Worm (Caenorhabditis elegans) whole organism, L3 larva: ENCODE data around the gene Y116A8C.469.

Experiments
- R02D3.7 ChIP-seq: fragments of 150-350 bp; optimal IDR thresholded peaks from 2 replicates; lab custom pipeline; 2014; ENCODE audit warnings: missing biosample characterization, missing genetic modification characterization
- aly-2 ChIP-seq: fragments of 150-350 bp; optimal IDR thresholded peaks from 2 replicates; lab custom pipeline; 2014; ENCODE audit warnings: missing biosample characterization, missing genetic modification characterization
- ama-1 ChIP-seq: fragments of 150-350 bp; optimal IDR thresholded peaks from 2 replicates; lab custom pipeline; 2018
- ceh-16 ChIP-seq: sonication (generic microtip); optimal IDR thresholded peaks from 2 replicates; lab custom pipeline; 2017; ENCODE audit warnings: missing biosample characterization, missing genetic modification characterization
- daf-12 ChIP-seq: fragments of 150-350 bp; optimal IDR thresholded peaks from 2 replicates; lab custom pipeline; 2014; ENCODE audit warnings: missing biosample characterization, missing genetic modification reagents, missing genetic modification characterization
- egl-5 ChIP-seq: fragments of 150-350 bp; optimal IDR thresholded peaks from 2 replicates; lab custom pipeline; 2017; ENCODE audit warnings: missing biosample characterization, missing genetic modification reagents, missing genetic modification characterization, inconsistent platforms
- elt-1 ChIP-seq: fragments of 150-350 bp; optimal IDR thresholded peaks from 2 replicates; lab custom pipeline; 2014; ENCODE audit warnings: missing biosample characterization, missing genetic modification characterization
- elt-2 ChIP-seq: sonication (generic microtip); optimal IDR thresholded peaks from 2 replicates; lab custom pipeline; 2016; ENCODE audit warnings: missing genetic modification reagents, mild to moderate bottlenecking, missing genetic modification characterization, missing compliant biosample characterization
- elt-3 ChIP-seq, 3 experiments: fragments of 150-350 bp in 1 of 3; sonication (generic microtip) in 2 of 3; optimal IDR thresholded peaks; 2 replicates in 2 of 3; 4 replicates in 1 of 3; lab custom pipeline; 2014 to 2017; ENCODE audit warnings: missing biosample characterization in 3 of 3, missing genetic modification characterization in 3 of 3
- eor-1 ChIP-seq, 2 experiments: fragments of 150-350 bp; optimal IDR thresholded peaks; 2 replicates each; lab custom pipeline; 2014 to 2018; ENCODE audit warnings: missing biosample characterization in 2 of 2, missing genetic modification characterization in 2 of 2
- fkh-10 ChIP-seq: sonication (generic microtip); optimal IDR thresholded peaks from 2 replicates; lab custom pipeline; 2017; ENCODE audit warnings: missing biosample characterization, missing genetic modification reagents, missing genetic modification characterization
- fkh-2 ChIP-seq: fragments of 150-350 bp; optimal IDR thresholded peaks from 2 replicates; lab custom pipeline; 2014; ENCODE audit warnings: missing biosample characterization, missing genetic modification reagents, missing genetic modification characterization
- fos-1 ChIP-seq: fragments of 150-350 bp; optimal IDR thresholded peaks from 2 replicates; lab custom pipeline; 2014; ENCODE audit warnings: missing biosample characterization, missing genetic modification characterization
- lin-15B ChIP-seq: fragments of 150-350 bp; optimal IDR thresholded peaks from 2 replicates; lab custom pipeline; 2014; ENCODE audit warnings: missing biosample characterization, missing genetic modification characterization
- lin-39 ChIP-seq: fragments of 150-350 bp; optimal IDR thresholded peaks from 2 replicates; lab custom pipeline; 2018; ENCODE audit warnings: missing biosample characterization, missing genetic modification reagents, missing genetic modification characterization
- lsy-12 ChIP-seq: sonication (generic microtip); optimal IDR thresholded peaks from 2 replicates; lab custom pipeline; 2016; ENCODE audit warnings: mild to moderate bottlenecking, missing genetic modification characterization, missing compliant biosample characterization
- mdl-1 ChIP-seq: fragments of 150-350 bp; optimal IDR thresholded peaks from 2 replicates; lab custom pipeline; 2014; ENCODE audit warnings: missing biosample characterization, missing genetic modification characterization
- nfya-1 ChIP-seq: sonication (generic microtip); optimal IDR thresholded peaks from 2 replicates; lab custom pipeline; 2017; ENCODE audit warnings: missing genetic modification characterization, mild to moderate bottlenecking, missing compliant biosample characterization, antibody characterized with exemption, moderate library complexity; ENCODE audit not compliant: insufficient read depth
- nhr-12 ChIP-seq: fragments of 150-350 bp; optimal IDR thresholded peaks from 2 replicates; lab custom pipeline; 2014; ENCODE audit warnings: missing biosample characterization, missing genetic modification characterization
- nhr-23 ChIP-seq: fragments of 150-350 bp; optimal IDR thresholded peaks from 2 replicates; lab custom pipeline; 2014; ENCODE audit warnings: missing biosample characterization, missing genetic modification reagents, missing genetic modification characterization
- nhr-237 ChIP-seq: fragments of 150-350 bp; optimal IDR thresholded peaks from 2 replicates; lab custom pipeline; 2014; ENCODE audit warnings: missing biosample characterization, missing genetic modification characterization
- nhr-25 ChIP-seq: sonication (generic microtip); optimal IDR thresholded peaks from 2 replicates; lab custom pipeline; 2017; ENCODE audit warnings: missing biosample characterization, missing genetic modification characterization
- nhr-28 ChIP-seq: fragments of 150-350 bp; optimal IDR thresholded peaks from 2 replicates; lab custom pipeline; 2014; ENCODE audit warnings: missing biosample characterization, missing genetic modification characterization
- nhr-76 ChIP-seq: fragments of 150-350 bp; sonication (generic microtip); optimal IDR thresholded peaks from 5 replicates; lab custom pipeline; 2014; ENCODE audit warnings: missing biosample characterization, missing genetic modification characterization
- nhr-77 ChIP-seq: fragments of 150-350 bp; optimal IDR thresholded peaks from 2 replicates; lab custom pipeline; 2014; ENCODE audit warnings: missing biosample characterization, missing genetic modification characterization
- pha-4 ChIP-seq: fragments of 150-350 bp; optimal IDR thresholded peaks from 2 replicates; lab custom pipeline; 2014; ENCODE audit warnings: missing biosample characterization, missing genetic modification reagents, missing genetic modification characterization
- pqm-1 ChIP-seq: fragments of 150-350 bp; optimal IDR thresholded peaks from 2 replicates; lab custom pipeline; 2017; ENCODE audit warnings: missing biosample characterization, missing genetic modification characterization, inconsistent platforms
- skn-1 ChIP-seq: fragments of 150-350 bp; optimal IDR thresholded peaks from 2 replicates; lab custom pipeline; 2014; ENCODE audit warnings: missing biosample characterization, missing genetic modification characterization
- tbx-2 ChIP-seq: sonication (generic microtip); optimal IDR thresholded peaks from 2 replicates; lab custom pipeline; 2016; ENCODE audit warnings: mild to moderate bottlenecking, missing genetic modification characterization, missing compliant biosample characterization
- unc-39 ChIP-seq: sonication (generic microtip); optimal IDR thresholded peaks from 4 replicates; lab custom pipeline; 2017; ENCODE audit warnings: missing biosample characterization, missing genetic modification characterization
- unc-62 ChIP-seq: fragments of 150-350 bp; sonication (generic microtip); optimal IDR thresholded peaks from 4 replicates; lab custom pipeline; 2014; ENCODE audit warnings: missing biosample characterization, missing genetic modification reagents, missing genetic modification characterization
- zag-1 ChIP-seq: fragments of 150-350 bp; optimal IDR thresholded peaks from 2 replicates; lab custom pipeline; 2014; ENCODE audit warnings: missing biosample characterization, missing genetic modification characterization
- ztf-11 ChIP-seq: fragments of 150-350 bp; optimal IDR thresholded peaks from 2 replicates; lab custom pipeline; 2014; ENCODE audit warnings: missing biosample characterization, missing genetic modification characterization
- ztf-4 ChIP-seq: fragments of 150-350 bp; optimal IDR thresholded peaks from 2 replicates; lab custom pipeline; 2014; ENCODE audit warnings: missing biosample characterization, missing genetic modification characterization

The Y116A8C.469 gene

ce11 chrIV:16926558-16926957, 8.8 kb upstream of the Y116A8C.469 start:
- no peak for TF ChIP-seq aly-2
- TF ChIP-seq nhr-23 (tag; lab: Kevin White, UChicago) = no peak
- no peak for TF ChIP-seq nhr-77 (tag; lab: Kevin White, UChicago)
- no peak for TF ChIP-seq elt-2 (tag; lab: Kevin White, UChicago)
- TF ChIP-seq elt-1 (tag; lab: Kevin White, UChicago) = no peak
- no peak for TF ChIP-seq ceh-16 (tag; lab: Kevin White, UChicago)
- TF ChIP-seq, all 47 proteins: peak for 0

- TF ChIP-seq unc-39 (tag; lab: Kevin White, UChicago) (no peak), nhr-76 (tag; lab: Kevin White, UChicago) (no peak), nhr-12 (tag; lab: Kevin White, UChicago) (no peak), elt-1 (tag; lab: Kevin White, UChicago) (no peak), elt-3 (tag; optimal IDR thresholded peaks at IDR 0.05; lab: Kevin White, UChicago) (no peak), skn-1 (tag; lab: Kevin White, UChicago) (no peak), pha-4 (tag; lab: Kevin White, UChicago) (no peak), nhr-25 (tag; lab: Kevin White, UChicago) (no peak), ztf-4 (tag; lab: Kevin White, UChicago) (no peak), ama-1 (no peak), nhr-77 (tag; lab: Kevin White, UChicago) (no peak), tbx-2 (no peak), zag-1 (tag; lab: Kevin White, UChicago) (no peak), fos-1 (tag; lab: Kevin White, UChicago) (no peak), eor-1 (tag; optimal IDR thresholded peaks at IDR 0.05; lab: Kevin White, UChicago) (no peak), lin-15B (tag; lab: Kevin White, UChicago) (no peak), nfya-1 (tag; lab: Kevin White, UChicago) (no peak), R02D3.7 (no peak), elt-2 (tag; lab: Kevin White, UChicago) (no peak)
These were observed 7.7 kb upstream of the Y116A8C.469 start for ce11 chrIV:16925363-16925863.

- TF ChIP-seq elt-2 (tag; lab: Kevin White, UChicago) = no peak
- no peak for TF ChIP-seq nhr-237 (tag; lab: Kevin White, UChicago)
- TF ChIP-seq, all 47 proteins: peak for 0
These were observed 6.4 kb upstream of the Y116A8C.469 start, which contains the start of gene nep-24 for ce11 chrIV:16924092-16924491. Gene nep-24, plus strand, starts transcription at chrIV:16924392.

- TF ChIP-seq fkh-10 (GFP tag; lab: Kevin White, UChicago) (no peak), nhr-28 (no peak), tbx-2 (no peak), unc-39 (tag; lab: Kevin White, UChicago) (no peak), pqm-1 (no peak), mdl-1 (tag; lab: Kevin White, UChicago) (no peak), nfya-1 (tag; lab: Kevin White, UChicago) (no peak), ama-1 (no peak), egl-5 (tag; lab: Kevin White, UChicago) (no peak), unc-62 (GFP tag; lab: Kevin White, UChicago) (no peak), ztf-11 (no peak), elt-1 (tag; lab: Kevin White, UChicago) (no peak), lin-39 (tag; lab: Kevin White, UChicago) (no peak), eor-1 (tag; optimal IDR thresholded peaks at IDR 0.05; lab: Kevin White, UChicago) (no peak), nhr-12 (tag; lab: Kevin White, UChicago) (no peak), pha-4 (tag; lab: Kevin White, UChicago) (no peak), nhr-76 (tag; lab: Kevin White, UChicago) (no peak), ztf-4 (tag; lab: Kevin White, UChicago) (no peak), lsy-12 (no peak), nhr-23 (tag; lab: Kevin White, UChicago) (no peak)
These were observed 4.3 kb upstream of the Y116A8C.469 start for ce11 chrIV:16921999-16922398.

- TF ChIP-seq nhr-12 (tag; lab: Kevin White, UChicago) = no peak
- TF ChIP-seq nhr-237 (tag; lab: Kevin White, UChicago) = no peak
- TF ChIP-seq lin-15B (tag; lab: Kevin White, UChicago) = no peak
- no peak for TF ChIP-seq R02D3.7
- no peak for TF ChIP-seq elt-2 (tag; lab: Kevin White, UChicago)
- no peak for TF ChIP-seq fkh-2 (tag; lab: Kevin White, UChicago)
- no peak for TF ChIP-seq daf-12
- TF ChIP-seq unc-39 (tag; lab: Kevin White, UChicago) = no peak
- no peak for TF ChIP-seq ama-1
- no peak for TF ChIP-seq egl-5 (tag; lab: Kevin White, UChicago)
These were observed 2.3 kb upstream of the Y116A8C.469 start, which contains the start of gene nep-23 for ce11 chrIV:16920041-16920440. Gene nep-23, plus strand, starts transcription at chrIV:16920341.
